Fruit fly (Drosophila melanogaster) whole organism, prepupa: ENCODE results near the gene Ctl1.
A peak's percentile ranks its signal among the peaks of the same experiment; 100 is the strongest.

Source experiments
- Blimp-1 ChIP-seq: fragments of 200-800 bp; sonication (Bioruptor generic); optimal IDR thresholded peaks from 3 replicates; lab custom pipeline; 2017; ENCODE audit warnings: missing biosample characterization, missing genetic modification characterization, mild to moderate bottlenecking, moderate library complexity, missing genetic modification reagents
- CG10631 ChIP-seq: fragments of 200-800 bp; sonication (Bioruptor generic); optimal IDR thresholded peaks from 2 replicates; lab custom pipeline; 2016; ENCODE audit warnings: missing biosample characterization, missing genetic modification characterization
- CG11902 ChIP-seq: fragments of 200-800 bp; sonication (Bioruptor generic); optimal IDR thresholded peaks from 3 replicates; lab custom pipeline; 2016; ENCODE audit warnings: missing biosample characterization, missing genetic modification characterization
- CG16779 ChIP-seq: fragments of 200-800 bp; sonication (Bioruptor generic); optimal IDR thresholded peaks from 3 replicates; lab custom pipeline; 2017; ENCODE audit warnings: missing biosample characterization, mild to moderate bottlenecking, missing genetic modification characterization
- CG32006 ChIP-seq: fragments of 200-800 bp; sonication (Bioruptor generic); optimal IDR thresholded peaks from 3 replicates; lab custom pipeline; 2017; ENCODE audit warnings: missing biosample characterization, mild to moderate bottlenecking, missing genetic modification characterization
- CG3919 ChIP-seq: fragments of 200-800 bp; sonication (Bioruptor generic); optimal IDR thresholded peaks from 3 replicates; lab custom pipeline; 2016; ENCODE audit warnings: missing biosample characterization, missing genetic modification characterization
- CG4318 ChIP-seq: fragments of 200-800 bp; sonication (Bioruptor generic); optimal IDR thresholded peaks from 3 replicates; lab custom pipeline; 2017; ENCODE audit warnings: missing biosample characterization, mild to moderate bottlenecking, missing genetic modification characterization
- CG6163 ChIP-seq: fragments of 200-800 bp; sonication (Bioruptor generic); IDR thresholded peaks from 3 replicates; pipeline ENCODE4 v1.3.6; 2022; ENCODE audit warnings: missing biosample characterization, missing genetic modification characterization
- CG6792 ChIP-seq: fragments of 200-800 bp; sonication (Bioruptor generic); optimal IDR thresholded peaks from 3 replicates; lab custom pipeline; 2016; ENCODE audit warnings: missing biosample characterization, missing genetic modification characterization
- CG6808 ChIP-seq: fragments of 200-800 bp; sonication (Bioruptor generic); optimal IDR thresholded peaks from 3 replicates; lab custom pipeline; 2017; ENCODE audit warnings: missing biosample characterization, missing genetic modification characterization, mild to moderate bottlenecking, moderate library complexity, missing genetic modification reagents
- CG6854 ChIP-seq: fragments of 200-800 bp; sonication (Bioruptor generic); optimal IDR thresholded peaks from 2 replicates; lab custom pipeline; 2017; ENCODE audit warnings: missing biosample characterization, mild to moderate bottlenecking, missing genetic modification characterization
- CG8319 ChIP-seq: fragments of 200-800 bp; sonication (Bioruptor generic); optimal IDR thresholded peaks from 3 replicates; lab custom pipeline; 2016; ENCODE audit warnings: missing biosample characterization, missing genetic modification characterization
- Eip75B ChIP-seq: fragments of 200-800 bp; sonication (Bioruptor generic); optimal IDR thresholded peaks from 3 replicates; lab custom pipeline; 2016; ENCODE audit warnings: missing biosample characterization, missing genetic modification characterization
- Eip78C ChIP-seq: fragments of 200-800 bp; sonication (Bioruptor generic); peaks from one replicate; lab custom pipeline; 2016; ENCODE audit warnings: missing biosample characterization, missing genetic modification characterization
- Ets21C ChIP-seq: fragments of 200-800 bp; sonication (Bioruptor generic); optimal IDR thresholded peaks from 3 replicates; lab custom pipeline; 2016; ENCODE audit warnings: missing biosample characterization, missing genetic modification characterization
- Ets96B ChIP-seq: fragments of 200-800 bp; optimal IDR thresholded peaks from 2 replicates; lab custom pipeline; 2019; ENCODE audit warnings: missing biosample characterization, mild to moderate bottlenecking, missing genetic modification characterization, moderate library complexity
- Hr38 ChIP-seq: sonication (Bioruptor generic); optimal IDR thresholded peaks from 2 replicates; lab custom pipeline; 2016; ENCODE audit warnings: missing biosample characterization, missing genetic modification characterization
- Hr39 ChIP-seq: fragments of 200-800 bp; sonication (Bioruptor generic); optimal IDR thresholded peaks from 2 replicates; lab custom pipeline; 2016; ENCODE audit warnings: missing biosample characterization, missing genetic modification characterization
- Lpt ChIP-seq: fragments of 200-800 bp; sonication (Bioruptor generic); optimal IDR thresholded peaks from 3 replicates; lab custom pipeline; 2016; ENCODE audit warnings: missing biosample characterization, missing genetic modification characterization
- Met ChIP-seq: fragments of 200-800 bp; sonication (Bioruptor generic); optimal IDR thresholded peaks from 3 replicates; lab custom pipeline; 2016; ENCODE audit warnings: missing biosample characterization, missing genetic modification characterization
- OdsH ChIP-seq: fragments of 200-800 bp; sonication (Bioruptor generic); optimal IDR thresholded peaks from 3 replicates; lab custom pipeline; 2016; ENCODE audit warnings: missing biosample characterization, missing genetic modification characterization
- Smox ChIP-seq: fragments of 200-800 bp; sonication (Bioruptor generic); optimal IDR thresholded peaks from 3 replicates; lab custom pipeline; 2016; ENCODE audit warnings: missing biosample characterization, missing genetic modification characterization
- Sox14 ChIP-seq: fragments of 200-800 bp; sonication (Bioruptor generic); optimal IDR thresholded peaks from 3 replicates; lab custom pipeline; 2016; ENCODE audit warnings: missing biosample characterization, missing genetic modification characterization
- achi ChIP-seq: fragments of 200-800 bp; sonication (Bioruptor generic); optimal IDR thresholded peaks from 3 replicates; lab custom pipeline; 2016; ENCODE audit warnings: missing biosample characterization, missing genetic modification characterization
- acj6 ChIP-seq: fragments of 200-800 bp; sonication (Bioruptor generic); optimal IDR thresholded peaks from 3 replicates; lab custom pipeline; 2016; ENCODE audit warnings: missing biosample characterization, missing genetic modification characterization
- cyc ChIP-seq: fragments of 200-800 bp; sonication (Bioruptor generic); optimal IDR thresholded peaks from 3 replicates; lab custom pipeline; 2016; ENCODE audit warnings: missing biosample characterization, missing genetic modification characterization
- dac ChIP-seq: fragments of 200-800 bp; sonication (Bioruptor generic); optimal IDR thresholded peaks from 2 replicates; lab custom pipeline; 2017; ENCODE audit warnings: missing biosample characterization, mild to moderate bottlenecking, missing genetic modification characterization
- dsx ChIP-seq: fragments of 200-800 bp; optimal IDR thresholded peaks from 3 replicates; lab custom pipeline; 2019; ENCODE audit warnings: missing biosample characterization, mild to moderate bottlenecking, missing genetic modification characterization, moderate library complexity; ENCODE audit not compliant: poor library complexity, severe bottlenecking
- fd59A ChIP-seq: fragments of 200-800 bp; sonication (Bioruptor generic); optimal IDR thresholded peaks from 2 replicates; lab custom pipeline; 2017; ENCODE audit warnings: missing biosample characterization, mild to moderate bottlenecking, missing genetic modification characterization, missing genetic modification reagents
- fkh ChIP-seq: fragments of 200-800 bp; sonication (Bioruptor generic); optimal IDR thresholded peaks from 3 replicates; lab custom pipeline; 2017; ENCODE audit warnings: missing biosample characterization, mild to moderate bottlenecking, missing genetic modification characterization, moderate library complexity
- net ChIP-seq: fragments of 200-800 bp; sonication (Bioruptor generic); optimal IDR thresholded peaks from 3 replicates; lab custom pipeline; 2016; ENCODE audit warnings: missing biosample characterization, missing genetic modification characterization
- spab ChIP-seq: fragments of 200-800 bp; sonication (Bioruptor generic); optimal IDR thresholded peaks from 2 replicates; lab custom pipeline; 2017; ENCODE audit warnings: missing biosample characterization, mild to moderate bottlenecking, missing genetic modification characterization, missing genetic modification reagents
- ss ChIP-seq, 2 experiments: fragments of 200-800 bp; sonication (Bioruptor generic); optimal IDR thresholded peaks; 2 replicates in 1 of 2; 3 replicates in 1 of 2; lab custom pipeline; 2017 to 2018; ENCODE audit warnings: mild to moderate bottlenecking in 2 of 2, missing biosample characterization in 2 of 2, missing genetic modification characterization in 2 of 2, moderate library complexity in 1 of 2
- svp ChIP-seq: fragments of 200-800 bp; sonication (Bioruptor generic); peaks from one replicate; lab custom pipeline; 2016; ENCODE audit warnings: missing biosample characterization, missing genetic modification characterization
- vri ChIP-seq: fragments of 200-800 bp; sonication (Bioruptor generic); optimal IDR thresholded peaks from 3 replicates; lab custom pipeline; 2016; ENCODE audit warnings: missing biosample characterization, mild to moderate bottlenecking, missing genetic modification characterization

Gene Ctl1

DNA sequence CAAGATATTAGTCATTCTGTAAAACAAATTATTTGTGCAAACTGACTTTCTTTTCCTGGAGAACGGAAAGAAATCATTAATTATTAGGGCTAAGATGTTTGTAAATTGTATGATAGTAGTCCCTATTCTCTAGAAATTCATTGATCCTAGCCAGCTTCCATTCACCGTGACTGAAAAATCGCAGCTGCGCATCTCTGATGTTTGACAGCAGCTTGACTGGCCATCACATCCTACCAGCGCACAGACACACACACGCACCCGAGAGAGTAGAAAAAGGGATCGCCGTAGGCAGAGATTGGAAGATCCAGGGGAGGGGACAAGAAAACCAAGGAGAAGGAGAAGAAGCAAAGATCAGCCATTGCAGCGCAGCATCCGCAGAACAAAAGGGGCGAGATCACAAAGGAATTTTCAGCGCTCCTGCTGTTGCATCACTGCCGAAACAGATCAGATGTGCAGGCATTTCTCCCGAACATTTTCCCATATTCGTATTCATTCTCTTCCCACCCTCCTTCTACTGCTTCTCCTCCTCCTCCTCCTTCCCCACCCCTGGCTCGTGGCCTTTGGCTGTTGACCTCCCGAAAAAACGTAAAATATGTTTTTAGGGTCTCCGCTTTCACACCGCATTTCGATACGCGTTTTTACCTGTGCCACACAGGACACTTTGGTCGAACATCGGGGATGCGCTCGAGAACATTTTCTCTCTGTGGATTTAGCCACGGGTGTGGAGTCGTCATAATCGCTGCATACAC is 24.7 kb upstream of the Ctl1 start:
- TF ChIP-seq OdsH (GFP tag; lab: Kevin White, UChicago): no peak
- TF ChIP-seq CG32006 (GFP tag; lab: Kevin White, UChicago): peak; percentile 33
- peak; percentile 69 for TF ChIP-seq vri (GFP tag; lab: Kevin White, UChicago)
- TF ChIP-seq CG6792: peak; percentile 50
- peak; percentile 30 for TF ChIP-seq net (GFP tag; lab: Kevin White, UChicago)
- TF ChIP-seq CG3919 (GFP tag; lab: Kevin White, UChicago): peak; percentile 25
- no peak for TF ChIP-seq dac (GFP tag; lab: Kevin White, UChicago)
- no peak for TF ChIP-seq cyc
- TF ChIP-seq Hr39: peak; percentile 23
- TF ChIP-seq ss (GFP tag; optimal IDR thresholded peaks at IDR 0.05; lab: Kevin White, UChicago): peak in 1 of 2 experiments; percentile 6
- peak; percentile 21 for TF ChIP-seq CG8319 (GFP tag; lab: Kevin White, UChicago)
- peak; percentile 25 for TF ChIP-seq fd59A (GFP tag; lab: Kevin White, UChicago)
- peak; percentile 95 for TF ChIP-seq svp (GFP tag; lab: Kevin White, UChicago)
- peak; percentile 9 for TF ChIP-seq acj6 (GFP tag; lab: Kevin White, UChicago)
- TF ChIP-seq spab (GFP tag; lab: Kevin White, UChicago): peak; percentile 16
- TF ChIP-seq Blimp-1 (GFP tag; lab: Kevin White, UChicago): no peak
- peak; percentile 33; the same call in 1 of the 3 replicates for TF ChIP-seq CG6163 (GFP tag; lab: Robert Waterston, UW)
- no peak for TF ChIP-seq Met
- TF ChIP-seq CG10631: peak; percentile 30
- TF ChIP-seq Ets96B (tag; lab: Kevin White, UChicago): peak; percentile 0
- TF ChIP-seq Eip78C (GFP tag; lab: Kevin White, UChicago): peak; percentile 72
- TF ChIP-seq CG11902 (GFP tag; lab: Kevin White, UChicago): no peak
- peak; percentile 9 for TF ChIP-seq Ets21C
- TF ChIP-seq Eip75B: no peak
- peak; percentile 53 for TF ChIP-seq Sox14
- no peak for TF ChIP-seq CG16779 (tag; lab: Kevin White, UChicago)

DNA sequence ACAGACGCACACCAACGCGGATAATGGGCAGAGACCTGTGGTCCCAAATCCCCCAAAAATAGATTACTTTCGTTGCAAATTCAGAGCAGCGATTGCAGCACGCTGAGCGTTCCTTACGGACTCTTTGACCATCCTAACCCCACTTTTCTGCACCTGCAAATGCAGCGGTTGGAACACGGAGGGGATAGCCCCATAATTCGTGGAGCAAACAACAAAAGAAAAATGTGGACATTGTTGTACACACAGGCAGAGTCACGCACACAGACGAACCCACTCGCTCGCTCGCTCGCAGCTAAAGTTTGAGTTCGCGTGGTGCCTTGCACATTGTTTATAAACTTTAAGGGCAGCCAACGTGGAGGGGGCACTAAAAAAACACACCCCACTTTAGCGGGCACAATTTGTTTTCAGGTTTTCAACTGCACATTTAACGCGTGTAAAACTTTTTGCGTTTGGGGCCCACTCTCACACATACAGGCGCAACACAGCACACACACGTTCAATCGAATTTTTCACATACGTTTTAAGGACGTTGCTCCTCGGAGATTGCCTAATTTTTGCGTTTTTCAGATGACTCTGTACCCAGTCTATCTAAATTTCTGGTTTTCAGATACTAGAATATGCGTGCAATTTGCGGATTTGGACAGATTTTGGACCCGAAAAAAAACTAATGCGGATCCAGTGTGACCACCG is 24.0 kb upstream of the Ctl1 start:
- TF ChIP-seq CG32006 (GFP tag; lab: Kevin White, UChicago) (no peak), dac (GFP tag; lab: Kevin White, UChicago) (no peak), Lpt (no peak), svp (GFP tag; lab: Kevin White, UChicago) (peak; percentile 92), Hr38 (GFP tag; lab: Kevin White, UChicago) (no peak), net (GFP tag; lab: Kevin White, UChicago) (no peak), CG4318 (GFP tag; lab: Kevin White, UChicago) (no peak), CG11902 (GFP tag; lab: Kevin White, UChicago) (no peak), CG16779 (tag; lab: Kevin White, UChicago) (no peak), dsx (peak; percentile 66), fd59A (GFP tag; lab: Kevin White, UChicago) (no peak), Blimp-1 (GFP tag; lab: Kevin White, UChicago) (no peak), achi (no peak), fkh (GFP tag; lab: Kevin White, UChicago) (peak; percentile 73), CG6854 (GFP tag; lab: Kevin White, UChicago) (no peak), cyc (no peak), CG3919 (GFP tag; lab: Kevin White, UChicago) (no peak), Smox (GFP tag; lab: Kevin White, UChicago) (no peak), Sox14 (peak; percentile 38), Met (no peak), CG6808 (GFP tag; lab: Kevin White, UChicago) (no peak), Eip78C (GFP tag; lab: Kevin White, UChicago) (peak; percentile 44)
- TF ChIP-seq, all 60 proteins: peak for 5
